Fruit fly (Drosophila melanogaster) Kc167 (cell line): Measurements from ENCODE around the gene CG11131.

Source experiments
- Myc ChIP-seq: fragments of >200 bp; optimal IDR thresholded peaks from 2 replicates; lab custom pipeline; 2017; ENCODE audit warnings: missing external identifiers
- insv ChIP-seq: fragments of >200 bp; optimal IDR thresholded peaks from 3 replicates; lab custom pipeline; 2018; ENCODE audit warnings: missing external identifiers
- psq ChIP-seq: fragments of >200 bp; optimal IDR thresholded peaks from 2 replicates; lab custom pipeline; 2017; ENCODE audit warnings: missing external identifiers
- ttk ChIP-seq: sonication (Bioruptor generic); optimal IDR thresholded peaks from 2 replicates; lab custom pipeline; 2017; ENCODE audit warnings: missing external identifiers

DNA sequence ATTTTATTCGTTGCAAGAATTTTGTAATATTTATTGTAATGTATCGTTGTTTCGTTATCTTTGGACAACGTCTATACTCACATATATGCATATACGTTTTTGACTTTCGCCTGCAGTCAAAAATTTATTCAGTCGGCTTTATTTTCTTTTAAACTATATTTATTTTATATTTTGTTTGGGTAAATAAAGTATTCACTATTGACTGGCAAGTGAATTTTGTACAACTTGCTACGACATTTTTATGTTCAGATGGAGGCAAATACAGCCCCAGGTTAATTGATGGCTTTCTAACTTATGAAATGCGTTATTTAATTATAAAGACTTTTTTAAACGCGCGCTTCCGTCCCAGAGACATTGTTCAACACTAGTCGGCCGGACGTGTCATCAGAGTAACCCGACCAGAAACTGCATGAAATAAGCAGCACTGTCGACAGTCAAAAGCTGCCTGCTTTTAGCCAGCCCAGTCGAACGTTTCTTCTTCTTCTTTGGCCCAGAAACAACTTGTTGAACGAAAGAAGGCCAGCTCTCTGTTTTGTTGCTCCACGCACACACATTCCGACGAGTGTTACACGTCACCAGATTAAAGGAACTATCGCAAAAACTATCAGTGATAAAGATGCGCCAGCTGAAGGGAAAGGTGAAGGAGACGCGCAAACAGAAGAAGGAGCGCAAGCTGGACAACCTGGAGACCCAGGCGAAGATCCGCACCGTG is 35.0 kb upstream of the CG11131 start, which contains the start of gene CG33169:
- TF ChIP-seq Myc (lab: Kevin White, UChicago) (no peak), ttk (lab: Kevin White, UChicago) (no peak), psq (lab: Kevin White, UChicago) (no peak), insv (no peak)
